Fruit fly (Drosophila melanogaster) whole organism: ENCODE measurements around the gene CG15740.

Experiments
- CG8478 ChIP-seq: fragments of >200 bp; optimal IDR thresholded peaks from 2 replicates; lab custom pipeline; 2018; ENCODE audit warnings: inconsistent platforms
- EcR ChIP-seq, 2 experiments: fragments of >200 bp; optimal IDR thresholded peaks; 2 replicates each; lab custom pipeline; 2017; ENCODE audit warnings: missing biosample characterization in 2 of 2, missing genetic modification characterization in 2 of 2, missing genetic modification reagents in 2 of 2
- psq ChIP-seq: fragments of >200 bp; optimal IDR thresholded peaks from 2 replicates; lab custom pipeline; 2017
- usp ChIP-seq: fragments of >200 bp; optimal IDR thresholded peaks from 2 replicates; lab custom pipeline; 2017; ENCODE audit warnings: missing biosample characterization, missing genetic modification characterization, mixed read lengths

DNA sequence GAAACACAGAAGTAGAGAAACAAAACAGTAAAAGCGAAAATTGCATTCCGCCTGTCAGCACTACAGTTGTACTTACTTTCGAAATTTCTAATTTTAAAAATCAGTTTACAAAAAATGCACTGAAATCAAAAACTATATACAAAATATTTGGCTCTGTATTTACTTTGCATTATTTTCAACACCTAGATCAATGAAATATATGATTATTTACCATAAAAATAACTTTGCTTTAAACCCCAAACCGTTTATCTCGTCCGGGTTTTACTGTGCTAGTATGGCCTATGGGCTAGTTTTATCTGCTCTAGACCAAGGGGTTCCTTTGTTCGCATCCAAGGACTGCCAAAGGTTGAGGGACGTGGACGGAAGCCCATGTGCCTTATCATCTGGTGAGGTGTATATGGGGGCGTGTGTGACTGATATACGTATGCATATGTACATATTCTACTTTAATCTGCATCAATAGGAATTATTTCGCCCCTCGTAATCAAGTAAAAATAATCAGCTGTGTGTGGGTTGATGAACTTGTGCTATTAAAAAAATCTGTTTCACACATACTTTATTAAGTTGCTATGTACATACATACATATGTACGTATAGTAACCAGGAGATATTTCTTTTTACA lies 26.5 kb downstream of the CG15740 start:
- no peak for TF ChIP-seq usp (GFP tag; lab: Kevin White, UChicago)
- no peak for TF ChIP-seq EcR (GFP tag; optimal IDR thresholded peaks at IDR 0.05; lab: Kevin White, UChicago)
- TF ChIP-seq CG8478 (lab: Kevin White, UChicago), result no peak
- TF ChIP-seq psq, result no peak
